Fruit fly (Drosophila melanogaster): ENCODE data around the gene CG3061.

The CG3061 gene

DNA sequence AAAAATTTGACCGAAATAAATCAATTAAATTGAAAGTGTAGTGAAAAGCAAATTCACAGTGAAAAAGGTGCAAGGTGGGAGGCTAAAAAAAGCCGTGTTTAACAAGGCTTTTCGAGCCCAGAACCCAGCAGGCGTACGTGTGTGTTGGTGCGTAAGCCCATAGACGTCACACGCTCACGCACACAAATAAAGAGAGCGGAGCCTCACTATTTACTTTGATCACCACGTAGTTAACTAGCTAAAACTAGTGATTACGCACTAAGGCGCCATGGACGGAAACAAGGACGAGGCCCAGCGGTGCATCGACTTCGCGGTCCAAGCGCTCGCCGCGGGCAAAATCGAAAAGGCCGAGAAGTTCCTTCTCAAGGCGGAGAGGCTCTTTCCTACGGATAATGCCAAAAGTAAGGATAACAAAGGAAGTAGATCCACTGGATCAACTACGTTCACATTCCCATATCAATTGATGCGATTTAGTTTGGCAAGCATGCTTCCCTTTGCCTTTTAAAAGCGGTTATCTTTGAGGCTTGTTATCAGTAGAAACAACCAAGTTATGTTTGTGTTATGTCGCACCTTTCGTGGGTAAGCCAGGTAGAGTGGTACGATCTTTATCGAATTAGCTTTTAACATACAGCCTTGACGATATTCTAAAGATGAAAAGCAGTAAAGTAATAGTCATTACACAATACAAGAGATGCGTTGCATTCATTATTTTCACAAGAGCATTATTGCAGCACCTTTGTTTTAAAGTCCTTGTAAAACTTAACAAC lies 434 bp downstream of the CG3061 start:
- TF ChIP-seq CG17801 (GFP tag; optimal IDR thresholded peaks at IDR 0.05; ENCODE audit: partially characterized antibody), result no peak

- TF ChIP-seq CG17801 (GFP tag; optimal IDR thresholded peaks at IDR 0.05; ENCODE audit: partially characterized antibody), result no peak
These were observed 2.5 kb downstream of the CG3061 start for dm6 chr3R:14034636-14035035.

DNA sequence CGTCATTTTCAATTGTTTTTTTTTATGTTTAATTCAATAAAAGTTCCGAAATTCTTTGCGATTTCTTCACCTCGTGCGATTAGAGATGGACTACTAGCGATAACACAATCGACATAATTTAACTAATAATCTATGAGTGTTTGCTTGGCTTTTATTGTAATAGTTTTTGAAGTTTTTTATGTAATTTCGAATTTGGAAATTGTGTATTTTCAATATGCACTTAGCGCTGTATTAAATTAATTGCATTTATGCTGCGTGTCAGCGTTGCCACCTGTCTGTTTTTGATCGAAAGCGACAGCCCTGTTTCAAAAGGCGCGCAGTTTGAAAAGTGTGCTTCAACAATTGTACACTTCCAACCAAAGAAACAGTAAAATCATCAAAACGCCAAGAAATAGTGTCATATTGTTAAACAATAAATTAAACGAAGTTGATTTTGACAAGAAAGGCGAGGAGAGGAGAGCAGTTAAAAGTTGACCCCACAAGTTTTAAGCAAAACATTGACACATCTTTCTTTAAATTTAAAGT lies 3.8 kb downstream of the CG3061 start, which contains the start of gene CG9922:
CG9922 (minus strand) TSS at position 475 of the 525 bp plus-strand sequence.
- peak; percentile 22 for TF ChIP-seq CG17801 (GFP tag; optimal IDR thresholded peaks at IDR 0.05; ENCODE audit: partially characterized antibody)

- no peak for TF ChIP-seq CG17801 (GFP tag; optimal IDR thresholded peaks at IDR 0.05; ENCODE audit: partially characterized antibody)
These were observed 5.2 kb downstream of the CG3061 start for dm6 chr3R:14037330-14037729.

DNA sequence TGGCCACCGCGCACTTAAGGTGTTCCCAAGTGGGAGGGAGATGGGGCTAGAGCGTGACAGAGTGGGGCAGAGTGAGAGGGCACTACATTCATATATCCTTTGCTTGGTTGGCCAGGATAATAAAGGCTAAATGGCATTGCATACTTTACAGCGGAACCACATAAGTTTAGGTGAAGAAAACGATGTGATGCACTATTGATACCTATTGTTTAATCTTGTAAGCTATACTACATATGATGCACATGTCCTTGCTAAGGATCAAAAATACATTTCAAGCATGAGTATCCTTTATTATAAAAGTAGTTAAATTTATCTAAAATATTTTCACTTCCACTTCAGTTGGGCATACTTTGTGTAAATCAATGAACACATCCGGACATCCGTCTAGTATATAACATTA lies 8.9 kb downstream of the CG3061 start:
- TF ChIP-seq CG17801 (GFP tag; optimal IDR thresholded peaks at IDR 0.05; ENCODE audit: partially characterized antibody), result no peak

- TF ChIP-seq CG17801 (GFP tag; optimal IDR thresholded peaks at IDR 0.05; ENCODE audit: partially characterized antibody), result no peak
These were observed 9.5 kb downstream of the CG3061 start for dm6 chr3R:14041647-14042046.

DNA sequence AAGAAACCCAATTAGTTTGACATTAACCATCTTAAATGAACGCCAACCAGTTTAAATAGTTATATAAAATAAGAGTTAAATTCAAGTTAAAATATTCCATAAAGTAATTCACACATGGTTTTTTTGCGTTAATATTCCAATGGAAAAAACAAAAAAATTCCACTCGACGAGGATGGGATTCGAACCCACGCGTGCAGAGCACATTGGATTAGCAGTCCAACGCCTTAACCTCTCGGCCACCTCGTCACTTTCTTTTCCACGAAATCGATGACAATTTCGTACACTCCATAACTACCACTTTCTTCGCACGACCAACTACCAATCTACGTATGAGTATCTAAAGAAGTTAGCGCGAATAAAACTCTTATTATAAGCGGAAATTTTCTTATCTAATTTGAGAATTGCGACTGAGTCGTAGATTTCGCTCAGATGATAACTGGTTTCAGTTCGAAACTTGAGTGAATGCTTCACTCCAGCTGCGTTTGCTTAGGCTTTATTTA lies 12.2 kb downstream of the CG3061 start:
- TF ChIP-seq CG17801 (GFP tag; optimal IDR thresholded peaks at IDR 0.05; ENCODE audit: partially characterized antibody), result no peak

- TF ChIP-seq CG17801 (GFP tag; optimal IDR thresholded peaks at IDR 0.05; ENCODE audit: partially characterized antibody), result no peak
These were observed 16.6 kb downstream of the CG3061 start for dm6 chr3R:14048702-14049142.

DNA sequence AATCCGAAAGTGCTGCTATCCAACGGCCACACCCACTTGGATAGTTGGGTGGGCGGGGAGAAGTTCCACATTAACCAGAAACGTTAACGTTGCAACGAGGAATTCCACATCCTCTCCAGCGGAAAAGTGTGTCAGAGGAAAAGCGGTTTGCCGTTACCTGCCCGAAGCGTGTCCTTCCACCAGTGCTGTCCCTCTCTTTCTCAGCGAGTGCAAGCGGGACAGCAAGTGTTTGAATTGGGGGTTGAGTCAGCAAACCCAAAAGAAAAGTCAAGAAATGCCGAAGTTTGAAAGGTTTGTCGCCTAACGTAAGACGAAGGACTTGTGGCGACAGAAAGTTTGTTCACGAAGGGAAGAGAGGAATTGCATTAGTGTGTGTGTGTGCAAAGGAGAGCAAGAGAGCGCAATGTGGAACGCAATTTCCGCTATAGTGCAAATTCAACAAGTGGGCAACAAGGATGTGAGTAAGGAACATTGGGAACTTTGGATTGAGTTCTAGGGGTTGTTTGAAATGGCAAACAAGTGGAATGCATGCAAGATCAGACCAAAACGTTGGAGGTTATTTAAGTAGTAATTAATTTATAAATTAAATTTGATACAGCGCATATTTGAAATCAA lies 18.5 kb downstream of the CG3061 start:
- no peak for TF ChIP-seq CG17801 (GFP tag; optimal IDR thresholded peaks at IDR 0.05; ENCODE audit: partially characterized antibody)

DNA sequence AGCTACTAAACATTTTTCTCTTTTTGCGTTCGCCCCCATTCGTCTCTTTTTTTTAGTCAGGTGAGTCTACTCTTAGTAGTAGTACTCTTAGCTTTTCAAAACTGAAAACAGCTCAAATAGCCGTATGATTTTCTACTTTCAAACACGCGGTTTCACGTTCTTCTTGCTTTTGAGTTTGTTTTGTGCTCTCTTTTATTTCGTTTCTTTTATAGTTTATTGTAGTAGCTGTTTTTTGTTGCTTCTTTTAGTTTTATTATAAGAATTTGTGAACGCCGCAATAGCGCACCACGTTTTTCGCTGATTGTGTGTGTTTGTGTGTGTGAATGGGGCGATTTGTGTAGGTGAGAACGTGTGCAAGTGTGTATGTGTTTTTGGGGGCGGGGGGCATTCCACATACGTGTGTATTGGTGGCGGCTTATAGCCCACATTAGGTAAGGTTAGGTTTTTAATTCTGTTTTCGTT lies 19.3 kb downstream of the CG3061 start:
- peak; percentile 98 for TF ChIP-seq CG17801 (GFP tag; optimal IDR thresholded peaks at IDR 0.05; ENCODE audit: partially characterized antibody)

dm6 chr3R:14052182-14053036 lies 20.2 kb downstream of the CG3061 start:
- peak; percentile 57 for TF ChIP-seq CG17801 (GFP tag; optimal IDR thresholded peaks at IDR 0.05; ENCODE audit: partially characterized antibody)

dm6 chr3R:14053037-14053808 lies 21.1 kb downstream of the CG3061 start:
- TF ChIP-seq CG17801 (GFP tag; optimal IDR thresholded peaks at IDR 0.05; ENCODE audit: partially characterized antibody), result peak; percentile 75

DNA sequence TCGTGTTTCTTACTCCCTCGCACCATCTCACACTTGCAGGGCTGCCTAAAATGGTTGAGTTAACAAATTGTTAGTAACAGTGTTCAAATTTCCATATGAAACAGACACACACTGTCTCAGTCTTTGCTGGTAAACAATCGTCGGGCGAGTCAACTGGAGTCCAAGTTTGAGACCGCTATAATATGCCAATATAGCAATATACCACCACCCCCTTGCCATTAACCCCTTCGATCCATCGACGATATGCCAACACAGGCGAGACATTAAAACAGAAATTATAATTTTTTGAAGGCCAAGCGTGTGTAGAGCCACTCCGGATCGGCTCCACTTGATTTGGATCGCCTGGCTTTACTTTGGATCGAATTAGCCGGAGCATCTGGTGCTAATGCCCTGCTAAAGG lies 21.9 kb downstream of the CG3061 start:
- TF ChIP-seq CG17801 (GFP tag; optimal IDR thresholded peaks at IDR 0.05; ENCODE audit: partially characterized antibody), result no peak

DNA sequence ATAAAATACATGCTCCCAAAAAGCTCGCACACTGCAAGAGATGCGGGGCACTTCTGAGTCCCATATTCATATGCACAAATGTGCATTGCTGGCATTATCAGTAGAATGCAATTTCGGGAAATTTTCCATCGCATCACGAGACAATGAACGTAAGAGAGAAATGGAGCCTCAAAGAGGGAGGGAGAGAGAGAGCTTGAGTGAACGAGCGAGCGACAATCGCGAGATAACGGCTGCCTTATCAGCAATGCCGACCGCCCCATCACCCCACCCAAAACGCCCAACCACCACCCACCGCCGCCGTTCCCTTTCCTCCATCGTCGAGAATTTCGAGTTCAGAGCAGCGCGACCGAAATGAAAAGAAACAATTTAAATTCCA lies 23.8 kb downstream of the CG3061 start:
- TF ChIP-seq CG17801 (GFP tag; optimal IDR thresholded peaks at IDR 0.05; ENCODE audit: partially characterized antibody), result peak; percentile 48

All from ovary, adult (tissue).